Fruit fly (Drosophila melanogaster): ENCODE data around the gene Gal.

DNA sequence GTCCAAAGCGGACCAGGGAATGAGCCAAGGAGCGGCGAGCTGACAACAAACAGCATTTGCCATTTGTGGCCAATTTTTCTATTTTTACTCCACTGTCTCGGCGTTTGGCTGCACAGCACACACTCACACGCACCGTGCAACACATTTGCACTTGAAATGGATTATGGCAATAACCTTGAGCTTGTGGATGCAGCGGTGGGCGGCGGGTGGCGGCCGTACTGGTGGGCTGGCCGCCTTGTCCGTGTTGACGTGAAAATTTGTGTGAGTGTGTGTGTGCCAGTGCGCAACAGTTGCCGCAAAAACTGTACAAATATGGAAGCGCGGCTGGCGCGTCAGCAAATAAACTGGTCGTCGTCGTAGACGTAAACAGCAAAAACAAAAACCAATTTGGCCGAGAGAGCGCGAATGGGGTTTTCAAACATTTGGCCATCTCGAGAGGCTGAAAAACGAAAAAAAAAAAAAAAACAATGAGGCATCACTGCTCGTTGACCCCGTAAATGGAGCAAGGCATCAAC, 31.5 kb downstream of the Gal start:
- TF ChIP-seq N (GFP tag; optimal IDR thresholded peaks at IDR 0.05) (no peak), dsf (GFP tag; optimal IDR thresholded peaks at IDR 0.05; ENCODE audit: borderline replicate concordance) (no peak), Myc (optimal IDR thresholded peaks at IDR 0.05) (no peak), h (GFP tag; optimal IDR thresholded peaks at IDR 0.05) (peak; percentile 52), HLH106 (tag; optimal IDR thresholded peaks at IDR 0.05) (no peak), GATAd (GFP tag; optimal IDR thresholded peaks at IDR 0.05) (no peak), Hr83 (GFP tag; optimal IDR thresholded peaks at IDR 0.05; ENCODE audit: poor library complexity, severe bottlenecking) (peak; percentile 76), CG32264 (GFP tag; optimal IDR thresholded peaks at IDR 0.05) (no peak), dmrt93B (GFP tag; optimal IDR thresholded peaks at IDR 0.05) (no peak), Hr78 (GFP tag; optimal IDR thresholded peaks at IDR 0.05) (no peak), rgr (GFP tag; optimal IDR thresholded peaks at IDR 0.05) (peak; percentile 20), psq (GFP tag; optimal IDR thresholded peaks at IDR 0.05) (no peak)
